Worm (Caenorhabditis elegans) whole organism, mixed stage, embryonic: Measurements from ENCODE around the gene C14C10.10.

ENCODE experiments used
- M03D4.4 ChIP-seq: sonication (generic microtip); optimal IDR thresholded peaks from 2 replicates; lab custom pipeline; 2017; ENCODE audit warnings: mild to moderate bottlenecking, missing genetic modification characterization, missing compliant biosample characterization
- blmp-1 ChIP-seq: fragments of 150-350 bp; optimal IDR thresholded peaks from 2 replicates; lab custom pipeline; 2014; ENCODE audit warnings: missing biosample characterization, missing genetic modification characterization
- ceh-43 ChIP-seq: fragments of 200-800 bp; sonication (Bioruptor generic); optimal IDR thresholded peaks from 2 replicates; lab custom pipeline; 2018; ENCODE audit warnings: mild to moderate bottlenecking, missing genetic modification characterization, moderate library complexity, missing compliant biosample characterization
- ceh-83 ChIP-seq: fragments of 200-800 bp; sonication (Bioruptor generic); optimal IDR thresholded peaks from 2 replicates; lab custom pipeline; 2018; ENCODE audit warnings: mild to moderate bottlenecking, missing genetic modification characterization, missing compliant biosample characterization
- ces-1 ChIP-seq: fragments of 150-350 bp; optimal IDR thresholded peaks from 2 replicates; lab custom pipeline; 2014; ENCODE audit warnings: missing biosample characterization, missing genetic modification reagents, missing genetic modification characterization
- cnd-1 ChIP-seq: fragments of 200-800 bp; sonication (Bioruptor generic); optimal IDR thresholded peaks from 2 replicates; lab custom pipeline; 2018; ENCODE audit warnings: mild to moderate bottlenecking, missing genetic modification characterization, missing compliant biosample characterization
- drap-1 ChIP-seq: fragments of 200-800 bp; sonication (Bioruptor generic); optimal IDR thresholded peaks from 3 replicates; lab custom pipeline; 2018; ENCODE audit warnings: mild to moderate bottlenecking, missing genetic modification characterization, missing compliant biosample characterization
- elt-1 ChIP-seq: sonication (generic microtip); optimal IDR thresholded peaks from 2 replicates; lab custom pipeline; 2017; ENCODE audit warnings: missing genetic modification characterization, mild to moderate bottlenecking, missing compliant biosample characterization, antibody characterized with exemption, moderate library complexity, borderline replicate concordance; ENCODE audit not compliant: insufficient read depth
- elt-3 ChIP-seq: fragments of 150-350 bp; optimal IDR thresholded peaks from 2 replicates; lab custom pipeline; 2014; ENCODE audit warnings: missing biosample characterization, missing genetic modification characterization
- flh-1 ChIP-seq: fragments of 200-800 bp; sonication (Bioruptor generic); optimal IDR thresholded peaks from 2 replicates; lab custom pipeline; 2018; ENCODE audit warnings: mild to moderate bottlenecking, missing genetic modification characterization, moderate library complexity, missing compliant biosample characterization
- ham-2 ChIP-seq: fragments of 200-800 bp; sonication (Bioruptor generic); optimal IDR thresholded peaks from 2 replicates; lab custom pipeline; 2018; ENCODE audit warnings: mild to moderate bottlenecking, missing genetic modification characterization, missing compliant biosample characterization
- hlh-1 ChIP-seq: fragments of 150-350 bp; optimal IDR thresholded peaks from 2 replicates; lab custom pipeline; 2014; ENCODE audit warnings: missing biosample characterization, missing genetic modification reagents, missing genetic modification characterization
- lin-13 ChIP-seq: fragments of 150-350 bp; optimal IDR thresholded peaks from 2 replicates; lab custom pipeline; 2014; ENCODE audit warnings: missing biosample characterization, missing genetic modification characterization
- lsy-2 ChIP-seq: fragments of 150-350 bp; optimal IDR thresholded peaks from 2 replicates; lab custom pipeline; 2014; ENCODE audit warnings: missing biosample characterization, missing genetic modification characterization
- mab-5 ChIP-seq: fragments of 150-350 bp; optimal IDR thresholded peaks from 2 replicates; lab custom pipeline; 2014; ENCODE audit warnings: missing biosample characterization, missing genetic modification characterization
- mls-2 ChIP-seq: sonication (generic microtip); optimal IDR thresholded peaks from 2 replicates; lab custom pipeline; 2016; ENCODE audit warnings: mild to moderate bottlenecking, missing genetic modification characterization, moderate library complexity, missing compliant biosample characterization
- nhr-12 ChIP-seq: fragments of 150-350 bp; optimal IDR thresholded peaks from 2 replicates; lab custom pipeline; 2014; ENCODE audit warnings: missing biosample characterization, missing genetic modification characterization
- nhr-2 ChIP-seq: fragments of 150-350 bp; optimal IDR thresholded peaks from 2 replicates; lab custom pipeline; 2014; ENCODE audit warnings: missing biosample characterization, missing genetic modification characterization
- nhr-28 ChIP-seq: fragments of 150-350 bp; optimal IDR thresholded peaks from 2 replicates; lab custom pipeline; 2014; ENCODE audit warnings: missing biosample characterization, missing genetic modification characterization
- nhr-76 ChIP-seq: sonication (generic microtip); optimal IDR thresholded peaks from 2 replicates; lab custom pipeline; 2017; ENCODE audit warnings: missing biosample characterization, missing genetic modification characterization
- pha-4 ChIP-seq: fragments of 150-350 bp; optimal IDR thresholded peaks from 2 replicates; lab custom pipeline; 2018; ENCODE audit warnings: missing biosample characterization, missing genetic modification reagents, missing genetic modification characterization
- sem-2 ChIP-seq: fragments of 200-800 bp; sonication (Bioruptor generic); optimal IDR thresholded peaks from 2 replicates; lab custom pipeline; 2018; ENCODE audit warnings: mild to moderate bottlenecking, missing genetic modification characterization, missing compliant biosample characterization
- snpc-4 ChIP-seq: fragments of 150-350 bp; optimal IDR thresholded peaks from 2 replicates; lab custom pipeline; 2014; ENCODE audit warnings: missing biosample characterization, missing genetic modification characterization
- sptf-1 ChIP-seq: sonication (generic microtip); optimal IDR thresholded peaks from 2 replicates; lab custom pipeline; 2017; ENCODE audit warnings: mild to moderate bottlenecking, missing genetic modification characterization, moderate library complexity, missing compliant biosample characterization
- tbx-8 ChIP-seq: fragments of 200-800 bp; sonication (Bioruptor generic); optimal IDR thresholded peaks from 2 replicates; lab custom pipeline; 2018; ENCODE audit warnings: mild to moderate bottlenecking, missing genetic modification characterization, moderate library complexity, missing compliant biosample characterization
- unc-120 ChIP-seq: sonication (generic microtip); optimal IDR thresholded peaks from 2 replicates; lab custom pipeline; 2017; ENCODE audit warnings: missing genetic modification characterization, missing compliant biosample characterization; ENCODE audit not compliant: poor library complexity, severe bottlenecking
- unc-39 ChIP-seq: fragments of 150-350 bp; optimal IDR thresholded peaks from 2 replicates; lab custom pipeline; 2014; ENCODE audit warnings: missing biosample characterization, missing genetic modification characterization
- unc-62 ChIP-seq: fragments of 150-350 bp; optimal IDR thresholded peaks from 2 replicates; lab custom pipeline; 2014; ENCODE audit warnings: missing biosample characterization, missing genetic modification reagents, missing genetic modification characterization
- zip-8 ChIP-seq: fragments of 150-350 bp; optimal IDR thresholded peaks from 2 replicates; lab custom pipeline; 2014; ENCODE audit warnings: missing biosample characterization, missing genetic modification characterization
- ztf-11 ChIP-seq: fragments of 150-350 bp; optimal IDR thresholded peaks from 2 replicates; lab custom pipeline; 2014; ENCODE audit warnings: missing biosample characterization, missing genetic modification characterization

C14C10.10 gene

ce11 chrV:12579299-12579698 is 19.6 kb downstream of the C14C10.10 start, which contains the start of gene E02A10.3:
Gene E02A10.3 (plus strand): TSS chrV:12579599.
- TF ChIP-seq tbx-8 = no peak
- no peak for TF ChIP-seq nhr-28
- TF ChIP-seq elt-1 (tag; lab: Kevin White, UChicago) = no peak
- TF ChIP-seq zip-8 (tag; lab: Kevin White, UChicago) = no peak
- TF ChIP-seq hlh-1 (tag; lab: Kevin White, UChicago) = no peak
- no peak for TF ChIP-seq flh-1 (GFP tag; lab: Kevin White, UChicago)
- TF ChIP-seq lin-13 (tag; lab: Kevin White, UChicago) = no peak
- no peak for TF ChIP-seq sptf-1 (tag; lab: Kevin White, UChicago)
- no peak for TF ChIP-seq pha-4 (tag; lab: Kevin White, UChicago)

- TF ChIP-seq mab-5 (no peak), ces-1 (GFP tag; lab: Kevin White, UChicago) (no peak), unc-62 (GFP tag; lab: Kevin White, UChicago) (no peak), blmp-1 (no peak), snpc-4 (tag; lab: Kevin White, UChicago) (no peak), nhr-76 (tag; lab: Kevin White, UChicago) (no peak), unc-39 (tag; lab: Kevin White, UChicago) (no peak), ztf-11 (no peak), elt-3 (no peak)
Observed at ce11 chrV:12576495-12576947, 22.4 kb downstream of the C14C10.10 start, which contains the start of gene grl-23. Gene grl-23 (minus strand): TSS chrV:12576897.

- TF ChIP-seq blmp-1 = no peak
- no peak for TF ChIP-seq pha-4 (tag; lab: Kevin White, UChicago)
- no peak for TF ChIP-seq elt-1 (tag; lab: Kevin White, UChicago)
- TF ChIP-seq ceh-83 = no peak
- no peak for TF ChIP-seq unc-39 (tag; lab: Kevin White, UChicago)
- TF ChIP-seq nhr-12 (tag; lab: Kevin White, UChicago) = no peak
- TF ChIP-seq zip-8 (tag; lab: Kevin White, UChicago) = no peak
- TF ChIP-seq mab-5 = no peak
- no peak for TF ChIP-seq sem-2 (GFP tag; lab: Kevin White, UChicago)
- TF ChIP-seq nhr-28 = no peak
Observed at ce11 chrV:12575846-12576245, 23.1 kb downstream of the C14C10.10 start.

DNA sequence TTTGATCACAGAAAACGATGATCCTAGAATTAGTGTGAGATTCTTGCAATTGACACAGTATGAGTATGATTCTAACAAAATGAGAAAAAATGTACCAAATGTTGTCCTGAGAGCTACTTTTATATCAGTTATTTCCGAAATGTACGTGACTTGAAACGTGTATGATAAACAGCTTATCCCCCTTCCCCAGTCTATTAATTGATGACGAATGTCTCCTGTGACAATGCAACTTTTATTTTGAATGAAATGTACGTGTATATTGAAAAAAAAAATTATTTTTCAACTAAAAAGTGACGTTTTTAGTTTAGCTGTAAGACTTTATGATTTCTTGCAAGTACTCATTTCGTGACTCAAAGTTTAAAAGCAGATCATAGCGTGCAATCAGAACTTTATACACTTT is 28.7 kb downstream of the C14C10.10 start:
- TF ChIP-seq nhr-28 = no peak
- TF ChIP-seq M03D4.4 (tag; lab: Kevin White, UChicago) = no peak
- TF ChIP-seq drap-1 (GFP tag; lab: Kevin White, UChicago) = no peak
- no peak for TF ChIP-seq ham-2
- TF ChIP-seq hlh-1 (tag; lab: Kevin White, UChicago) = no peak
- TF ChIP-seq nhr-76 (tag; lab: Kevin White, UChicago) = no peak
- TF ChIP-seq lin-13 (tag; lab: Kevin White, UChicago) = no peak
- no peak for TF ChIP-seq unc-39 (tag; lab: Kevin White, UChicago)
- TF ChIP-seq zip-8 (tag; lab: Kevin White, UChicago) = no peak
- no peak for TF ChIP-seq nhr-2 (tag; lab: Kevin White, UChicago)
- no peak for TF ChIP-seq sem-2 (GFP tag; lab: Kevin White, UChicago)
- no peak for TF ChIP-seq mab-5
- TF ChIP-seq ztf-11 = no peak
- no peak for TF ChIP-seq mls-2 (tag; lab: Kevin White, UChicago)
- no peak for TF ChIP-seq elt-3
- TF ChIP-seq blmp-1 = no peak
- TF ChIP-seq lsy-2 = no peak

- TF ChIP-seq nhr-76 (tag; lab: Kevin White, UChicago) (no peak), ceh-43 (no peak), drap-1 (GFP tag; lab: Kevin White, UChicago) (no peak), ztf-11 (no peak), unc-120 (no peak), hlh-1 (tag; lab: Kevin White, UChicago) (no peak), unc-62 (GFP tag; lab: Kevin White, UChicago) (no peak), tbx-8 (no peak), cnd-1 (tag; lab: Kevin White, UChicago) (no peak), ceh-83 (no peak)
Observed at ce11 chrV:12567850-12568249, 31.1 kb downstream of the C14C10.10 start, which contains the start of gene E02A10.4. Gene E02A10.4 (minus strand): TSS chrV:12567950.
